Worm (Caenorhabditis elegans) whole organism, L1 larva: ENCODE data around the gene C31B8.12.

Experiments used
- dsc-1 ChIP-seq: sonication (generic microtip); optimal IDR thresholded peaks from 2 replicates; lab custom pipeline; 2016; ENCODE audit warnings: mild to moderate bottlenecking, missing genetic modification characterization, missing compliant biosample characterization
- elt-3 ChIP-seq, 6 experiments: fragments of 150-350 bp in 1 of 6; sonication (generic microtip); optimal IDR thresholded peaks; 2 replicates each; lab custom pipeline; 2017 to 2018; ENCODE audit warnings: missing biosample characterization in 6 of 6, missing genetic modification characterization in 6 of 6, inconsistent platforms in 1 of 6
- ets-5 ChIP-seq: fragments of 200-800 bp; sonication (Bioruptor generic); IDR thresholded peaks from 2 replicates; pipeline ENCODE4 v1.3.6; 2022; ENCODE audit warnings: missing genetic modification characterization, missing compliant biosample characterization
- fkh-4 ChIP-seq: sonication (generic microtip); optimal IDR thresholded peaks from 2 replicates; lab custom pipeline; 2016; ENCODE audit warnings: missing compliant biosample characterization, missing genetic modification characterization, borderline replicate concordance
- lin-13 ChIP-seq: fragments of 150-350 bp; optimal IDR thresholded peaks from 2 replicates; lab custom pipeline; 2014; ENCODE audit warnings: missing biosample characterization, missing genetic modification reagents, missing genetic modification characterization
- mab-9 ChIP-seq: fragments of 200-800 bp; sonication (Bioruptor generic); IDR thresholded peaks from 2 replicates; pipeline ENCODE4 v1.3.6; 2022; ENCODE audit warnings: missing genetic modification reagents, missing genetic modification characterization, missing compliant biosample characterization
- mdl-1 ChIP-seq, 2 experiments: fragments of 150-350 bp; optimal IDR thresholded peaks; 2 replicates each; lab custom pipeline; 2014 to 2017; ENCODE audit warnings: missing biosample characterization in 2 of 2, missing genetic modification characterization in 2 of 2, inconsistent platforms in 1 of 2
- nhr-28 ChIP-seq: fragments of 150-350 bp; optimal IDR thresholded peaks from 2 replicates; lab custom pipeline; 2014; ENCODE audit warnings: missing biosample characterization, missing genetic modification characterization
- nhr-47 ChIP-seq: sonication (generic microtip); optimal IDR thresholded peaks from 2 replicates; lab custom pipeline; 2016; ENCODE audit warnings: mild to moderate bottlenecking, missing genetic modification characterization, moderate library complexity, missing compliant biosample characterization
- nhr-77 ChIP-seq: fragments of 150-350 bp; optimal IDR thresholded peaks from 2 replicates; lab custom pipeline; 2014; ENCODE audit warnings: missing biosample characterization, missing genetic modification characterization
- pqm-1 ChIP-seq: sonication (generic microtip); optimal IDR thresholded peaks from 3 replicates; lab custom pipeline; 2017; ENCODE audit warnings: missing biosample characterization, missing genetic modification characterization

DNA sequence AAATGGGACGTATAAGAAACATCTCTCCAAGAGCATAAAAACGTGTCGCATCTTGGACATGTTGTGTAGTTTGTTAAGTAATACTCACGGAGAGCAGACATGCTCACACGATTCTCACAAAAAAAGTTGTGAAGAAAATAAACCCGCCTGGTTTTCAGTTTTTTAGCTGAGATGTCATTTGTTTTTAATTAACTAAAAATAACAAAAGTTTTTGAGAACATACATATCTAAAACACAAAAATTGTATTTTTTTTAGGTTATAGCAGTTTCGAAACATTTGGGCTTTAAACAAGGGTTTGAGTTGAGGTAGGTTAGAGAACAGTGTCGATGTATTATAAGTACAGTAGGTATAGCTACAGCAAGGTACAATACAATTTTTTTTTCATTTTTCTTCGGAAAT is 37.3 kb upstream of the C31B8.12 start, which contains the start of gene srh-88:
- no peak for TF ChIP-seq nhr-28 (tag; lab: Kevin White, UChicago)
- no peak for TF ChIP-seq dsc-1 (tag; lab: Kevin White, UChicago)
- TF ChIP-seq nhr-77 (tag; lab: Kevin White, UChicago), result no peak
- no peak for TF ChIP-seq mab-9
- TF ChIP-seq mdl-1 (tag; optimal IDR thresholded peaks at IDR 0.05; lab: Kevin White, UChicago), result no peak
- no peak for TF ChIP-seq nhr-47
- no peak for TF ChIP-seq fkh-4
- TF ChIP-seq ets-5, result no peak
- no peak for TF ChIP-seq pqm-1 (tag; lab: Kevin White, UChicago)
- TF ChIP-seq elt-3 (tag; optimal IDR thresholded peaks at IDR 0.05; lab: Kevin White, UChicago), result no peak
- no peak for TF ChIP-seq lin-13
